Fruit fly (Drosophila melanogaster): ENCODE data around the gene CG42583.
A peak's percentile ranks its signal among the peaks of the same experiment; 100 is the strongest.
"Not testable (repeated sequence)": the region's sequence is repeated elsewhere in the genome, so short reads cannot be mapped to it uniquely, and the experiment has no call there.

The CG42583 gene

DNA sequence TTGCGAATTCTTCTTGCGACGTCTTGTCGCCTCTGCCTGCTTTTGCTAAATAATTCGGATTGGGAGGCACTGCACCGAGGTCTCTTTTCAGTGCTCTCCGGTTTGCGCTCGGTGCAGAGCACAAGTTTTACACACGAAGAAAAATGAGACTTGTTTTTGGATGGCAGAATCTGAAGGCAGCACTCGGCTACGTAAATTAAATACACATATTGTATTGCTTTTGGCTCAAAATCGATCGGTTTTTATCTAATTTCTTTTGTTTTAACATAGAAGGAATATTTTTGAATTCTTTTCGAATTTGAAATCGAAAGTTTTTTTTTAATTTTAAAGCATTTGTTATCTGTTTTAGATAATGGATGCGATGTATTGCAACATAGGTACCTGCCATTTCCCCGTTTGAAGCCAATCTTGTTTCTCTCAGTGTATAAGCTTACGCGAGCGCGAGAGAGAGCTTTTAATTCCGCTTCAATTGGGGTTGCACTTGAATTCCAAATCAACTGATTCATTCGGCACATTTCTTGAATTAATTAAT lies 33.9 kb downstream of the CG42583 start, which contains the start of gene AnxB10 (continued):
- TF ChIP-seq Mio (GFP tag; optimal IDR thresholded peaks at IDR 0.05): peak; percentile 40
- TF ChIP-seq Jra (GFP tag; optimal IDR thresholded peaks at IDR 0.05): peak; percentile 72
- peak; percentile 46 to 91 for TF ChIP-seq foxo (GFP tag; optimal IDR thresholded peaks at IDR 0.05)
- peak; percentile 81 for TF ChIP-seq sage (GFP tag; optimal IDR thresholded peaks at IDR 0.05)
- peak; percentile 91 for TF ChIP-seq HLH106 (tag; optimal IDR thresholded peaks at IDR 0.05)
- no peak for TF ChIP-seq usp (GFP tag; optimal IDR thresholded peaks at IDR 0.05)
- no peak for TF ChIP-seq N (GFP tag; optimal IDR thresholded peaks at IDR 0.05)
- TF ChIP-seq CG32264 (GFP tag; optimal IDR thresholded peaks at IDR 0.05): peak; percentile 70
- peak; percentile 15 for TF ChIP-seq sv (GFP tag; optimal IDR thresholded peaks at IDR 0.05)
- TF ChIP-seq tai (GFP tag; optimal IDR thresholded peaks at IDR 0.05): no peak
- TF ChIP-seq CG9705 (GFP tag; optimal IDR thresholded peaks at IDR 0.05): peak; percentile 85
- TF ChIP-seq brk (GFP tag; optimal IDR thresholded peaks at IDR 0.05): no peak
- no peak for TF ChIP-seq Abd-B (GFP tag; optimal IDR thresholded peaks at IDR 0.05)
- peak; percentile 93 for TF ChIP-seq ey (GFP tag; optimal IDR thresholded peaks at IDR 0.05)
- no peak for TF ChIP-seq pan (optimal IDR thresholded peaks at IDR 0.05)
- TF ChIP-seq h (GFP tag; optimal IDR thresholded peaks at IDR 0.05): peak; percentile 92
- peak; percentile 93 for TF ChIP-seq fru (GFP tag; optimal IDR thresholded peaks at IDR 0.05)
- TF ChIP-seq woc (GFP tag; optimal IDR thresholded peaks at IDR 0.05): peak; percentile 86

DNA sequence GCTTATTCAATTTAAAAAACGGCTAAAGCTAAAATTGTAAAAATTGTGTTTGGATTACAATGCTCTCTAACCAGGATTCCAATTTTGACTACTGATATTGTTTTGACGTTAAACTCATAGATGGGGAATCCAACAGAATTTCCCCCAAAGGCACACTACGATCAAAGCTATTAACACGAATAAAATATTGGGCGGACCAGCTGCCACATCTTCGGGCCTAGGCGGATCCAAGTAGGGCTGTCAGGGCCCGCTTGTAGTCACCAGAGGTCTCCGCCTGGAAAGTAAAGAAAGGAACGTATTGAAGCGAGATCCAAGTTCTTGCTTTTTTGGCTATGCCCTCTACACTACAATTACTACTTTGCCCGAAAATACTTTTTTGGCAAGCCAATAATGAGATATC lies 38.9 kb downstream of the CG42583 start, which contains the start of gene Sdic1:
TSS of gene Sdic1 (minus strand) at position 101 of the 400 bp plus-strand sequence.
- TF ChIP-seq Dif (GFP tag; optimal IDR thresholded peaks at IDR 0.05; ENCODE audit: partially characterized antibody); fru (GFP tag; optimal IDR thresholded peaks at IDR 0.05); Rel (GFP tag; optimal IDR thresholded peaks at IDR 0.05); Rel (tag; optimal IDR thresholded peaks at IDR 0.05): not testable (repeated sequence)

DNA sequence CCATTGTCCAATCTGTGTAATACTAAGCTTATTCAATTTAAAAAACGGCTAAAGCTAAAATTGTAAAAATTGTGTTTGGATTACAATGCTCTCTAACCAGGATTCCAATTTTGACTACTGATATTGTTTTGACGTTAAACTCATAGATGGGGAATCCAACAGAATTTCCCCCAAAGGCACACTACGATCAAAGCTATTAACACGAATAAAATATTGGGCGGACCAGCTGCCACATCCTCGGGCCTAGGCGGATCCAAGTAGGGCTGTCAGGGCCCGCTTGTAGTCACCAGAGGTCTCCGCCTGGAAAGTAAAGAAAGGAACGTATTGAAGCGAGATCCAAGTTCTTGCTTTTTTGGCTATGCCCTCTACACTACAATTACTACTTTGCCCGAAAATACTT lies 46.8 kb downstream of the CG42583 start, which contains the start of gene Sdic2:
TSS of gene Sdic2 (minus strand) at position 101 of the 400 bp plus-strand sequence.
- TF ChIP-seq Abd-B, Jra, usp (GFP tag; optimal IDR thresholded peaks at IDR 0.05): not testable (repeated sequence)

All from whole organism, wandering third instar larva.